Worm (Caenorhabditis elegans) whole organism, L3 larva: Measurements from ENCODE around the gene cest-26.
A peak's percentile ranks its signal among the peaks of the same experiment; 100 is the strongest.

Source experiments
- ZK546.5 ChIP-seq: sonication (generic microtip); optimal IDR thresholded peaks from 2 replicates; lab custom pipeline; 2017; ENCODE audit warnings: missing biosample characterization, missing genetic modification characterization
- ama-1 ChIP-seq: fragments of 150-350 bp; optimal IDR thresholded peaks from 2 replicates; lab custom pipeline; 2018
- ceh-28 ChIP-seq: fragments of 150-350 bp; optimal IDR thresholded peaks from 2 replicates; lab custom pipeline; 2014; ENCODE audit warnings: missing biosample characterization, missing genetic modification reagents, missing genetic modification characterization
- ceh-82 ChIP-seq: fragments of 150-350 bp; optimal IDR thresholded peaks from 2 replicates; lab custom pipeline; 2014; ENCODE audit warnings: missing biosample characterization, missing genetic modification characterization
- daf-12 ChIP-seq: fragments of 150-350 bp; optimal IDR thresholded peaks from 2 replicates; lab custom pipeline; 2014; ENCODE audit warnings: missing biosample characterization, missing genetic modification reagents, missing genetic modification characterization
- egl-5 ChIP-seq: fragments of 150-350 bp; optimal IDR thresholded peaks from 2 replicates; lab custom pipeline; 2017; ENCODE audit warnings: missing biosample characterization, missing genetic modification reagents, missing genetic modification characterization, inconsistent platforms
- elt-1 ChIP-seq: fragments of 150-350 bp; optimal IDR thresholded peaks from 2 replicates; lab custom pipeline; 2014; ENCODE audit warnings: missing biosample characterization, missing genetic modification characterization
- elt-3 ChIP-seq, 3 experiments: fragments of 150-350 bp in 1 of 3; sonication (generic microtip) in 2 of 3; optimal IDR thresholded peaks; 2 replicates in 2 of 3; 4 replicates in 1 of 3; lab custom pipeline; 2014 to 2017; ENCODE audit warnings: missing biosample characterization in 3 of 3, missing genetic modification characterization in 3 of 3
- eor-1 ChIP-seq, 2 experiments: fragments of 150-350 bp; optimal IDR thresholded peaks; 2 replicates each; lab custom pipeline; 2014 to 2018; ENCODE audit warnings: missing biosample characterization in 2 of 2, missing genetic modification characterization in 2 of 2
- fkh-10 ChIP-seq: sonication (generic microtip); optimal IDR thresholded peaks from 2 replicates; lab custom pipeline; 2017; ENCODE audit warnings: missing biosample characterization, missing genetic modification reagents, missing genetic modification characterization
- fos-1 ChIP-seq: fragments of 150-350 bp; optimal IDR thresholded peaks from 2 replicates; lab custom pipeline; 2014; ENCODE audit warnings: missing biosample characterization, missing genetic modification characterization
- hmg-11 ChIP-seq: sonication (generic microtip); optimal IDR thresholded peaks from 2 replicates; lab custom pipeline; 2016; ENCODE audit warnings: missing genetic modification characterization, missing compliant biosample characterization
- lin-15B ChIP-seq: fragments of 150-350 bp; optimal IDR thresholded peaks from 2 replicates; lab custom pipeline; 2014; ENCODE audit warnings: missing biosample characterization, missing genetic modification characterization
- lin-39 ChIP-seq: fragments of 150-350 bp; optimal IDR thresholded peaks from 2 replicates; lab custom pipeline; 2018; ENCODE audit warnings: missing biosample characterization, missing genetic modification reagents, missing genetic modification characterization
- lsy-12 ChIP-seq: sonication (generic microtip); optimal IDR thresholded peaks from 2 replicates; lab custom pipeline; 2016; ENCODE audit warnings: mild to moderate bottlenecking, missing genetic modification characterization, missing compliant biosample characterization
- mdl-1 ChIP-seq: fragments of 150-350 bp; optimal IDR thresholded peaks from 2 replicates; lab custom pipeline; 2014; ENCODE audit warnings: missing biosample characterization, missing genetic modification characterization
- mml-1 ChIP-seq: fragments of 150-350 bp; sonication (generic microtip); optimal IDR thresholded peaks from 3 replicates; lab custom pipeline; 2014; ENCODE audit warnings: missing biosample characterization, missing genetic modification characterization
- nfya-1 ChIP-seq: sonication (generic microtip); optimal IDR thresholded peaks from 2 replicates; lab custom pipeline; 2017; ENCODE audit warnings: missing genetic modification characterization, mild to moderate bottlenecking, missing compliant biosample characterization, antibody characterized with exemption, moderate library complexity; ENCODE audit not compliant: insufficient read depth
- nhr-11 ChIP-seq: fragments of 150-350 bp; optimal IDR thresholded peaks from 2 replicates; lab custom pipeline; 2014; ENCODE audit warnings: missing biosample characterization, missing genetic modification characterization
- nhr-12 ChIP-seq: fragments of 150-350 bp; optimal IDR thresholded peaks from 2 replicates; lab custom pipeline; 2014; ENCODE audit warnings: missing biosample characterization, missing genetic modification characterization
- nhr-23 ChIP-seq: fragments of 150-350 bp; optimal IDR thresholded peaks from 2 replicates; lab custom pipeline; 2014; ENCODE audit warnings: missing biosample characterization, missing genetic modification reagents, missing genetic modification characterization
- nhr-237 ChIP-seq: fragments of 150-350 bp; optimal IDR thresholded peaks from 2 replicates; lab custom pipeline; 2014; ENCODE audit warnings: missing biosample characterization, missing genetic modification characterization
- nhr-28 ChIP-seq: fragments of 150-350 bp; optimal IDR thresholded peaks from 2 replicates; lab custom pipeline; 2014; ENCODE audit warnings: missing biosample characterization, missing genetic modification characterization
- nhr-43 ChIP-seq: sonication (generic microtip); optimal IDR thresholded peaks from 2 replicates; lab custom pipeline; 2016; ENCODE audit warnings: mild to moderate bottlenecking, missing genetic modification characterization, missing compliant biosample characterization; ENCODE audit not compliant: poor library complexity, severe bottlenecking
- nhr-67 ChIP-seq: fragments of 150-350 bp; optimal IDR thresholded peaks from 2 replicates; lab custom pipeline; 2014; ENCODE audit warnings: missing biosample characterization, missing genetic modification characterization
- nhr-76 ChIP-seq: fragments of 150-350 bp; sonication (generic microtip); optimal IDR thresholded peaks from 5 replicates; lab custom pipeline; 2014; ENCODE audit warnings: missing biosample characterization, missing genetic modification characterization
- nhr-77 ChIP-seq: fragments of 150-350 bp; optimal IDR thresholded peaks from 2 replicates; lab custom pipeline; 2014; ENCODE audit warnings: missing biosample characterization, missing genetic modification characterization
- pha-4 ChIP-seq: fragments of 150-350 bp; optimal IDR thresholded peaks from 2 replicates; lab custom pipeline; 2014; ENCODE audit warnings: missing biosample characterization, missing genetic modification reagents, missing genetic modification characterization
- pqm-1 ChIP-seq: fragments of 150-350 bp; optimal IDR thresholded peaks from 2 replicates; lab custom pipeline; 2017; ENCODE audit warnings: missing biosample characterization, missing genetic modification characterization, inconsistent platforms
- sea-2 ChIP-seq: fragments of 150-350 bp; sonication (generic microtip); optimal IDR thresholded peaks from 4 replicates; lab custom pipeline; 2014; ENCODE audit warnings: missing biosample characterization, missing genetic modification reagents, missing genetic modification characterization
- skn-1 ChIP-seq: fragments of 150-350 bp; optimal IDR thresholded peaks from 2 replicates; lab custom pipeline; 2014; ENCODE audit warnings: missing biosample characterization, missing genetic modification characterization
- tbx-2 ChIP-seq: sonication (generic microtip); optimal IDR thresholded peaks from 2 replicates; lab custom pipeline; 2016; ENCODE audit warnings: mild to moderate bottlenecking, missing genetic modification characterization, missing compliant biosample characterization
- unc-39 ChIP-seq: sonication (generic microtip); optimal IDR thresholded peaks from 4 replicates; lab custom pipeline; 2017; ENCODE audit warnings: missing biosample characterization, missing genetic modification characterization
- unc-62 ChIP-seq: fragments of 150-350 bp; sonication (generic microtip); optimal IDR thresholded peaks from 4 replicates; lab custom pipeline; 2014; ENCODE audit warnings: missing biosample characterization, missing genetic modification reagents, missing genetic modification characterization
- zag-1 ChIP-seq: fragments of 150-350 bp; optimal IDR thresholded peaks from 2 replicates; lab custom pipeline; 2014; ENCODE audit warnings: missing biosample characterization, missing genetic modification characterization
- ztf-11 ChIP-seq: fragments of 150-350 bp; optimal IDR thresholded peaks from 2 replicates; lab custom pipeline; 2014; ENCODE audit warnings: missing biosample characterization, missing genetic modification characterization
- ztf-4 ChIP-seq: fragments of 150-350 bp; optimal IDR thresholded peaks from 2 replicates; lab custom pipeline; 2014; ENCODE audit warnings: missing biosample characterization, missing genetic modification characterization

The cest-26 gene

ce11 chrX:4408466-4408865, 29.0 kb downstream of the cest-26 start:
- TF ChIP-seq nfya-1 (tag; lab: Kevin White, UChicago) (peak; percentile 17), nhr-28 (tag; lab: Kevin White, UChicago) (no peak), lin-39 (tag; lab: Kevin White, UChicago) (peak; percentile 38)

- TF ChIP-seq unc-62 (GFP tag; lab: Kevin White, UChicago): peak; percentile 29
- no peak for TF ChIP-seq nhr-67 (tag; lab: Kevin White, UChicago)
- no peak for TF ChIP-seq nhr-43 (tag; lab: Kevin White, UChicago)
- TF ChIP-seq elt-1 (tag; lab: Kevin White, UChicago): peak; percentile 35
- TF ChIP-seq sea-2: no peak
- TF ChIP-seq nhr-237: no peak
- TF ChIP-seq lin-39 (tag; lab: Kevin White, UChicago): peak; percentile 60
Measured at ce11 chrX:4404717-4405116, 32.7 kb downstream of the cest-26 start.

ce11 chrX:4402854-4403253, 34.6 kb downstream of the cest-26 start, which contains the start of gene D1079.1:
D1079.1 (plus strand) TSS chrX:4403154.
- TF ChIP-seq nfya-1 (tag; lab: Kevin White, UChicago) (no peak), nhr-43 (tag; lab: Kevin White, UChicago) (no peak), daf-12 (no peak), elt-1 (tag; lab: Kevin White, UChicago) (no peak), lin-15B (tag; lab: Kevin White, UChicago) (no peak), elt-3 (tag; optimal IDR thresholded peaks at IDR 0.05; lab: Kevin White, UChicago) (no peak), tbx-2 (tag; lab: Kevin White, UChicago) (no peak)
- TF ChIP-seq, all 47 proteins: peak for 0

- TF ChIP-seq nhr-28 (tag; lab: Kevin White, UChicago) (no peak), ZK546.5 (tag; lab: Kevin White, UChicago) (no peak), egl-5 (tag; lab: Kevin White, UChicago) (no peak), lin-15B (tag; lab: Kevin White, UChicago) (no peak), elt-1 (tag; lab: Kevin White, UChicago) (no peak), zag-1 (tag; lab: Kevin White, UChicago) (no peak), nhr-237 (no peak), nhr-23 (no peak), fkh-10 (GFP tag; lab: Kevin White, UChicago) (no peak), ama-1 (no peak), elt-3 (tag; optimal IDR thresholded peaks at IDR 0.05; lab: Kevin White, UChicago) (no peak), mdl-1 (no peak)
Measured at ce11 chrX:4400296-4400695, 37.2 kb downstream of the cest-26 start.

ce11 chrX:4397460-4397859, 40.0 kb downstream of the cest-26 start:
- no peak for TF ChIP-seq nhr-77 (tag; lab: Kevin White, UChicago)
- no peak for TF ChIP-seq nhr-11 (tag; lab: Kevin White, UChicago)
- no peak for TF ChIP-seq ZK546.5 (tag; lab: Kevin White, UChicago)
- TF ChIP-seq, all 47 proteins: peak for 0

- TF ChIP-seq skn-1 (tag; lab: Kevin White, UChicago) (peak; percentile 46), daf-12 (no peak), zag-1 (tag; lab: Kevin White, UChicago) (no peak), pha-4 (tag; lab: Kevin White, UChicago) (peak; percentile 88), eor-1 (tag; optimal IDR thresholded peaks at IDR 0.05; lab: Kevin White, UChicago) (no peak), nhr-67 (tag; lab: Kevin White, UChicago) (no peak), tbx-2 (tag; lab: Kevin White, UChicago) (peak; percentile 66), unc-39 (tag; lab: Kevin White, UChicago) (no peak), nhr-43 (tag; lab: Kevin White, UChicago) (peak; percentile 86), nhr-12 (tag; lab: Kevin White, UChicago) (no peak), lsy-12 (tag; lab: Kevin White, UChicago) (no peak), ZK546.5 (tag; lab: Kevin White, UChicago) (no peak), nhr-77 (tag; lab: Kevin White, UChicago) (peak; percentile 71), nhr-237 (no peak), lin-39 (tag; lab: Kevin White, UChicago) (peak; percentile 83), pqm-1 (tag; lab: Kevin White, UChicago) (peak; percentile 21), nhr-11 (tag; lab: Kevin White, UChicago) (peak; percentile 9), nhr-23 (peak; percentile 84), elt-1 (tag; lab: Kevin White, UChicago) (no peak), egl-5 (tag; lab: Kevin White, UChicago) (peak; percentile 65), nhr-28 (tag; lab: Kevin White, UChicago) (no peak), mml-1 (tag; lab: Kevin White, UChicago) (no peak), ceh-82 (tag; lab: Kevin White, UChicago) (peak; percentile 29), nhr-76 (tag; lab: Kevin White, UChicago) (no peak), fos-1 (tag; lab: Kevin White, UChicago) (no peak), hmg-11 (tag; lab: Kevin White, UChicago) (peak; percentile 84), nfya-1 (tag; lab: Kevin White, UChicago) (peak; percentile 71), lin-15B (tag; lab: Kevin White, UChicago) (peak; percentile 27), ztf-4 (no peak), ztf-11 (tag; lab: Kevin White, UChicago) (no peak), ceh-28 (tag; lab: Kevin White, UChicago) (peak; percentile 80), sea-2 (no peak)
Measured at ce11 chrX:4395073-4395850, 42.2 kb downstream of the cest-26 start.
